Worm (Caenorhabditis elegans) whole organism, young adult: ENCODE data around the gene nhr-96.

Experiments
- ZK185.1 ChIP-seq: sonication (generic microtip); optimal IDR thresholded peaks from 2 replicates; lab custom pipeline; 2016; ENCODE audit warnings: mild to moderate bottlenecking, missing genetic modification characterization, missing compliant biosample characterization; ENCODE audit not compliant: poor library complexity, severe bottlenecking
- lin-40 ChIP-seq: sonication (generic microtip); optimal IDR thresholded peaks from 2 replicates; lab custom pipeline; 2016; ENCODE audit warnings: missing genetic modification characterization, mild to moderate bottlenecking, missing compliant biosample characterization, missing genotype, missing genetic modification reagents
- pha-4 ChIP-seq: fragments of 150-350 bp; sonication (generic microtip); optimal IDR thresholded peaks from 2 replicates; lab custom pipeline; 2014; ENCODE audit warnings: missing biosample characterization, missing genetic modification reagents, missing genetic modification characterization

- TF ChIP-seq pha-4, result no peak
- no peak for TF ChIP-seq ZK185.1 (tag; lab: Kevin White, UChicago)
- no peak for TF ChIP-seq lin-40 (tag; lab: Kevin White, UChicago)
Measured at ce11 chrV:2221764-2222163, 11.5 kb upstream of the nhr-96 start, which contains the start of gene nhr-128.
